Fruit fly (Drosophila melanogaster) whole organism, pupa: ENCODE data around the gene Non3.

Experiments
- CG10348 ChIP-seq: fragments of 200-800 bp; sonication (Bioruptor generic); IDR thresholded peaks from 2 replicates; pipeline ENCODE4 v1.3.6; 2022; ENCODE audit warnings: missing biosample characterization, missing genetic modification characterization
- CG4496 ChIP-seq: fragments of 200-800 bp; sonication (Bioruptor generic); IDR thresholded peaks from 3 replicates; pipeline ENCODE4 v1.3.6; 2022; ENCODE audit warnings: missing biosample characterization, missing genetic modification characterization
- Pif1A ChIP-seq: fragments of 200-800 bp; sonication (Bioruptor generic); optimal IDR thresholded peaks from 3 replicates; lab custom pipeline; 2016; ENCODE audit warnings: missing biosample characterization, missing genetic modification characterization
- fd96Ca ChIP-seq: fragments of 200-800 bp; sonication (Bioruptor generic); IDR thresholded peaks from 3 replicates; pipeline ENCODE4 v1.3.6; 2022; ENCODE audit warnings: missing biosample characterization, missing genetic modification characterization

DNA sequence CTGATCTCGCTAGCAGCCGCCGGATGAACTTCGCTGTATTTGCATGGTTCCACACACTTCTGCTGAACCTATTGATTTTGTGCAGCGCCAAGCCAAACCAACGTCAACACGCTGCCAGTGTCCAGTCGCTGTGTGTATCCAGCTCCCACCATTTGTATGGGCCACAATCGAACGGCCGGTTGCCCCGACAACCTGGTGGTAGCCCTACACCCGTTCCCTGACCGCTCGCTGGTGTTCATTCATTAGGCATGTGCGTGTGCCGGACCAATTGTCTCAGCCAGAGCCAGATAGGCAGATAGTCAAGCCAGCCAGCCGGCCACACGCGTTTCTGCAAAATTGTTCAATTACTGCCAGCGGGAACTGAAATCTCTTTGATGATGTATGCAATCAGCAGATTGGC, 31.7 kb upstream of the Non3 start, which contains the start of gene CG14313:
- TF ChIP-seq Pif1A (GFP tag; lab: Kevin White, UChicago), result no peak
- TF ChIP-seq CG10348 (GFP tag; lab: Robert Waterston, UW), result no peak
- no peak for TF ChIP-seq CG4496
- TF ChIP-seq fd96Ca (GFP tag; lab: Robert Waterston, UW), result no peak
